Fruit fly (Drosophila melanogaster) whole organism, adult: Measurements from ENCODE around the gene CG13722.

ENCODE experiments used
- CG11617 ChIP-seq: fragments of 200-800 bp; sonication (Bioruptor generic); optimal IDR thresholded peaks from 2 replicates; lab custom pipeline; 2017; ENCODE audit warnings: mild to moderate bottlenecking, missing biosample characterization, missing genetic modification reagents, missing genetic modification characterization
- CG12768 ChIP-seq: fragments of 200-800 bp; sonication (Bioruptor generic); optimal IDR thresholded peaks from 2 replicates; lab custom pipeline; 2017; ENCODE audit warnings: missing biosample characterization, missing genetic modification characterization, mild to moderate bottlenecking, moderate library complexity, missing genetic modification reagents
- CG14711 ChIP-seq: fragments of 200-800 bp; sonication (Bioruptor generic); optimal IDR thresholded peaks from 2 replicates; lab custom pipeline; 2018; ENCODE audit warnings: missing biosample characterization, mild to moderate bottlenecking, missing genetic modification characterization, moderate library complexity
- CG1620 ChIP-seq: fragments of 200-800 bp; sonication (Bioruptor generic); optimal IDR thresholded peaks from 2 replicates; lab custom pipeline; 2016; ENCODE audit warnings: missing biosample characterization, missing genetic modification characterization
- CG33017 ChIP-seq: fragments of 200-800 bp; sonication (Bioruptor generic); optimal IDR thresholded peaks from 2 replicates; lab custom pipeline; 2018; ENCODE audit warnings: missing biosample characterization, mild to moderate bottlenecking, missing genetic modification characterization, moderate library complexity
- CG5204 ChIP-seq: fragments of 200-800 bp; sonication (Bioruptor generic); optimal IDR thresholded peaks from 2 replicates; lab custom pipeline; 2016; ENCODE audit warnings: missing biosample characterization, missing genetic modification characterization
- CG7045 ChIP-seq: fragments of 200-800 bp; sonication (Bioruptor generic); optimal IDR thresholded peaks from 2 replicates; lab custom pipeline; 2017; ENCODE audit warnings: missing biosample characterization, mild to moderate bottlenecking, missing genetic modification characterization
- CG7101 ChIP-seq: fragments of 200-800 bp; sonication (Bioruptor generic); optimal IDR thresholded peaks from 2 replicates; lab custom pipeline; 2018; ENCODE audit warnings: missing biosample characterization, mild to moderate bottlenecking, missing genetic modification characterization, moderate library complexity
- Clk ChIP-seq: fragments of 200-800 bp; sonication (Bioruptor generic); optimal IDR thresholded peaks from 2 replicates; lab custom pipeline; 2017; ENCODE audit warnings: missing biosample characterization, missing genetic modification characterization
- Crg-1 ChIP-seq: fragments of 200-800 bp; sonication (Bioruptor generic); optimal IDR thresholded peaks from 2 replicates; lab custom pipeline; 2016; ENCODE audit warnings: missing biosample characterization, missing genetic modification characterization
- Hr96 ChIP-seq: fragments of 200-800 bp; sonication (Bioruptor generic); optimal IDR thresholded peaks from 2 replicates; lab custom pipeline; 2016; ENCODE audit warnings: missing biosample characterization, missing genetic modification characterization
- Mnt ChIP-seq: fragments of 200-800 bp; sonication (Bioruptor generic); optimal IDR thresholded peaks from 2 replicates; lab custom pipeline; 2016; ENCODE audit warnings: missing biosample characterization, mild to moderate bottlenecking, missing genetic modification characterization
- bab1 ChIP-seq: fragments of 200-800 bp; sonication (Bioruptor generic); optimal IDR thresholded peaks from 3 replicates; lab custom pipeline; 2019; ENCODE audit warnings: missing biosample characterization, mild to moderate bottlenecking, missing genetic modification characterization, moderate library complexity
- cic ChIP-seq: fragments of 200-800 bp; sonication (Bioruptor generic); optimal IDR thresholded peaks from 2 replicates; lab custom pipeline; 2017; ENCODE audit warnings: missing biosample characterization, mild to moderate bottlenecking, missing genetic modification characterization, moderate library complexity
- cnc ChIP-seq, 2 experiments: fragments of >200 bp; optimal IDR thresholded peaks; 2 replicates each; lab custom pipeline; 2017
- kay ChIP-seq: fragments of 200-800 bp; sonication (Bioruptor generic); peaks from one replicate; lab custom pipeline; 2016; ENCODE audit warnings: missing biosample characterization, missing genetic modification characterization, borderline replicate concordance
- ovo ChIP-seq: fragments of 200-800 bp; sonication (Bioruptor generic); optimal IDR thresholded peaks from 2 replicates; lab custom pipeline; 2016; ENCODE audit warnings: missing biosample characterization, missing genetic modification characterization
- pad ChIP-seq: fragments of 200-800 bp; sonication (Bioruptor generic); optimal IDR thresholded peaks from 3 replicates; lab custom pipeline; 2017; ENCODE audit warnings: missing biosample characterization, missing genetic modification characterization, mild to moderate bottlenecking, moderate library complexity, missing genetic modification reagents
- tj ChIP-seq: fragments of 200-800 bp; sonication (Bioruptor generic); optimal IDR thresholded peaks from 3 replicates; lab custom pipeline; 2017; ENCODE audit warnings: missing biosample characterization, mild to moderate bottlenecking, missing genetic modification characterization, moderate library complexity
- toe ChIP-seq: fragments of 200-800 bp; sonication (Bioruptor generic); optimal IDR thresholded peaks from 2 replicates; lab custom pipeline; 2016; ENCODE audit warnings: missing biosample characterization, missing genetic modification characterization

CG13722 gene

DNA sequence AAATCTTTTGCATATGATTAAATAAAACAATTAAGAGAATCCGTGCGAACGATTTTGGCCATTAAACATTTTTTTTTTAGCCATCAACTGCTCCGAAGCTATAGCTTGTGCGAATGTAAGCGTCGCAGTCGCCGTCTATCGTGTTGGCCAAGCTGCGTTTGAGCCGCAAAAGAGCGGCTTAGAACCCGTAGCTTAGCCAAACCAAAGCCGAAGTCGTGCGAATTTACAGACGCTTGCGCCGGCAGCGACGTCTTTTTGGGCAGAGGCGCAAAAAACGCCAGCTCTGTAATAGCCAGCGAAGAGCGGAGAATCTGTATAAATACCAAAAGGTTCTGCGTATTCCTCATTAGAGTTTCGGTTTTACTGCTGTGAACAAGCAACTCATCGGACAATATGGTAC is 10.8 kb downstream of the CG13722 start, which contains the start of gene CG7465:
Gene CG7465, plus strand, starts transcription at position 346 of the 400 bp plus-strand sequence.
- no peak for TF ChIP-seq Clk (GFP tag; lab: Kevin White, UChicago)
- no peak for TF ChIP-seq pad (GFP tag; lab: Kevin White, UChicago)
- no peak for TF ChIP-seq tj (GFP tag; lab: Kevin White, UChicago)
- no peak for TF ChIP-seq Hr96 (GFP tag; lab: Kevin White, UChicago)

DNA sequence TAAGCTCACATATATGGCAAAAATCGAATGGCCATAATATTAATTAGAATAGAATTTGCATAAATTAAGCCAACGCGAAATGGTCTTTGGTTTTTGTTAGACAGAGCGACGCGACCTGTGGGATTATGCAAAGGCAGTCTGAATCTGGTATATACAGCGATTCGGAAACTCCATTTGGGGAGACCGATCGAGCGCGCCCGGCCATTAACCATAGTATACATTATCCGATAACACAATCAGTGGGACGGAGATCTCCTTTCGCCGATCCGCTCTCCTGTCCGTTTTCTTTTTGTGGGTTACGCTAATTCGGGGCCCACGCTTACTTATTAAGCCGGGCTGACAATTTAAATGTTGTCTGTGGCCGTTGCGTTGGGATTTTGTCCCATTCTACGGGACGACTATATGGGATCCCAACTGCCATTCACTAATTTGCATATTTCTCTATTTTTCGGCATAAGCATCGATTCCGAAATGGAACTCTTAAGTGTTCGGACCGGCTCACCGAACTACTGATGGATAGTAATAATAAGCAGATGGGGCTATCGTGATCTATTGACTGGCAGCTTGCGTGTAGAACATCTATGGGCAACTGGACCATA is 13.0 kb downstream of the CG13722 start:
- no peak for TF ChIP-seq CG11617 (GFP tag; lab: Kevin White, UChicago)
- TF ChIP-seq CG7045 (GFP tag; lab: Kevin White, UChicago), result no peak
- TF ChIP-seq Clk (GFP tag; lab: Kevin White, UChicago), result no peak
- no peak for TF ChIP-seq cic (GFP tag; lab: Kevin White, UChicago)
- TF ChIP-seq ovo, result no peak

DNA sequence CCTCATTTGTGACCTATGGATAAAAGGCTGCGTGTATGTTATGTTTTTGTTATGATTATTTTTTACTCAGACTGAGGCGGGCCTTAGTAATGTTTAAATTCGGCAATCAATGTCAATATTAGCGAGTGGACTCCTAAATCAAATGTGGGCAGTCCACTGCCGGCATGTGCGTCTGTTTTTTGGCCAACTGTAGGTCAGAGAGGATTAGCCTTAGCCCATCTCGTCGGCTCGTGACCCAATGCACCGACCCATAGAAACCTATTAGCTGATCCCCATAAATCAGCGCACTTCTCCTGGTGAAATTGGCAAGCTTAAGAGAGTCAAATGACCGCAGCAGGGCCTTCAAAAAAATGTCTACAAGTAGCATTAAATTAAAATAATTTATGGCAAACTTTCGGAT is 15.1 kb downstream of the CG13722 start:
- TF ChIP-seq bab1 (GFP tag; lab: Kevin White, UChicago) (no peak), CG7045 (GFP tag; lab: Kevin White, UChicago) (no peak), cnc (optimal IDR thresholded peaks at IDR 0.05; lab: Kevin White, UChicago) (no peak), pad (GFP tag; lab: Kevin White, UChicago) (no peak), CG14711 (tag; lab: Kevin White, UChicago) (no peak), Hr96 (GFP tag; lab: Kevin White, UChicago) (no peak), Clk (GFP tag; lab: Kevin White, UChicago) (no peak), CG12768 (GFP tag; lab: Kevin White, UChicago) (no peak), toe (GFP tag; lab: Kevin White, UChicago) (no peak), CG1620 (GFP tag; lab: Kevin White, UChicago) (no peak), kay (no peak), ovo (no peak), Crg-1 (GFP tag; lab: Kevin White, UChicago) (no peak), CG5204 (GFP tag; lab: Kevin White, UChicago) (no peak), CG11617 (GFP tag; lab: Kevin White, UChicago) (no peak)

- peak; percentile 23 for TF ChIP-seq CG14711 (tag; lab: Kevin White, UChicago)
- TF ChIP-seq CG7045 (GFP tag; lab: Kevin White, UChicago), result peak; percentile 48
- TF ChIP-seq Hr96 (GFP tag; lab: Kevin White, UChicago), result no peak
- TF ChIP-seq bab1 (GFP tag; lab: Kevin White, UChicago), result peak; percentile 91
Observed at dm6 chr3L:4474946-4475470, 15.8 kb downstream of the CG13722 start.

dm6 chr3L:4472768-4473167 is 18.0 kb downstream of the CG13722 start, which contains the start of gene CG11349:
Gene CG11349 (plus strand): TSS chr3L:4473068.
- no peak for TF ChIP-seq bab1 (GFP tag; lab: Kevin White, UChicago)
- TF ChIP-seq CG12768 (GFP tag; lab: Kevin White, UChicago), result no peak
- TF ChIP-seq pad (GFP tag; lab: Kevin White, UChicago), result no peak

DNA sequence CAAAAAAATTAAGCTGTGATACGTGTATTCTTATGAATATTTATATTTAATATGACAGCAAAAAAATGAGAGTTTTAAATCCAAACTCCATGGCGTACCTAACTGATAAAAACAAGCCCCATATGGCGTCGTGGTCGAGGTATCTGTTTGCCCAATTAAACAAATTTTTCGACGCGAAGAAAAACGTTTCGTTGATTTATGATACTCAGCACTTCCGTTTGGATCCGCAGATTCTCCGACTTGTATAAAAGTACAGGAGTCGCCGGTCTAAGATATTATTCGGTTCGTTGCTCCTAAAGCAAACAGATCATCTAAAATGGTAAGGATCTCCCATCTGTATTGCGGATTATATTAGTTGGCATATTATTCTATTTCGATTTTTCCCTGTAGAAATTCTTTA is 19.3 kb downstream of the CG13722 start, which contains the start of gene CG32248:
Gene CG32248, plus strand, starts transcription at position 301 of the 400 bp plus-strand sequence.
- TF ChIP-seq Clk (GFP tag; lab: Kevin White, UChicago), result no peak
- no peak for TF ChIP-seq Crg-1 (GFP tag; lab: Kevin White, UChicago)
- TF ChIP-seq kay, result no peak
- TF ChIP-seq Hr96 (GFP tag; lab: Kevin White, UChicago), result no peak
- TF ChIP-seq ovo, result no peak
- TF ChIP-seq pad (GFP tag; lab: Kevin White, UChicago), result no peak
- no peak for TF ChIP-seq CG5204 (GFP tag; lab: Kevin White, UChicago)
- TF ChIP-seq tj (GFP tag; lab: Kevin White, UChicago), result no peak
- TF ChIP-seq CG1620 (GFP tag; lab: Kevin White, UChicago), result no peak

dm6 chr3L:4469701-4470100 is 21.1 kb downstream of the CG13722 start, which contains the start of gene CG32249:
Gene CG32249 (plus strand): TSS chr3L:4470001.
- TF ChIP-seq cic (GFP tag; lab: Kevin White, UChicago) (no peak), kay (peak; percentile 33)

dm6 chr3L:4466530-4466929 is 24.2 kb downstream of the CG13722 start, which contains the start of gene CG32241:
Gene CG32241 (minus strand): TSS chr3L:4466630.
- no peak for TF ChIP-seq CG12768 (GFP tag; lab: Kevin White, UChicago)
- no peak for TF ChIP-seq Crg-1 (GFP tag; lab: Kevin White, UChicago)
- no peak for TF ChIP-seq Mnt
- TF ChIP-seq bab1 (GFP tag; lab: Kevin White, UChicago), result no peak
- TF ChIP-seq CG14711 (tag; lab: Kevin White, UChicago), result no peak
- TF ChIP-seq pad (GFP tag; lab: Kevin White, UChicago), result no peak
- TF ChIP-seq Hr96 (GFP tag; lab: Kevin White, UChicago), result no peak
- no peak for TF ChIP-seq cic (GFP tag; lab: Kevin White, UChicago)
- no peak for TF ChIP-seq cnc (optimal IDR thresholded peaks at IDR 0.05; lab: Kevin White, UChicago)
- no peak for TF ChIP-seq kay
- no peak for TF ChIP-seq CG11617 (GFP tag; lab: Kevin White, UChicago)
- no peak for TF ChIP-seq CG7101
- no peak for TF ChIP-seq CG33017 (tag; lab: Kevin White, UChicago)
- TF ChIP-seq tj (GFP tag; lab: Kevin White, UChicago), result no peak
- no peak for TF ChIP-seq Clk (GFP tag; lab: Kevin White, UChicago)
- no peak for TF ChIP-seq ovo
